Worm (Caenorhabditis elegans) whole organism, L2 larva: Measurements from ENCODE around the gene T19C3.3.

ENCODE experiments used
- C34F6.9 ChIP-seq: fragments of 150-350 bp; optimal IDR thresholded peaks from 2 replicates; lab custom pipeline; 2014; ENCODE audit warnings: missing biosample characterization, missing genetic modification characterization
- F13H6.1 ChIP-seq: sonication (generic microtip); optimal IDR thresholded peaks from 2 replicates; lab custom pipeline; 2016; ENCODE audit warnings: missing genetic modification characterization, missing compliant biosample characterization
- Y55F3AM.14 ChIP-seq: fragments of 200-800 bp; sonication (Bioruptor generic); optimal IDR thresholded peaks from 2 replicates; lab custom pipeline; 2018; ENCODE audit warnings: mild to moderate bottlenecking, missing genetic modification characterization, missing compliant biosample characterization
- ZK546.5 ChIP-seq: sonication (generic microtip); optimal IDR thresholded peaks from 2 replicates; lab custom pipeline; 2017; ENCODE audit warnings: missing biosample characterization, missing genetic modification characterization
- alr-1 ChIP-seq: fragments of 150-350 bp; optimal IDR thresholded peaks from 2 replicates; lab custom pipeline; 2014; ENCODE audit warnings: missing biosample characterization, missing genetic modification characterization
- aly-2 ChIP-seq: fragments of 150-350 bp; optimal IDR thresholded peaks from 2 replicates; lab custom pipeline; 2014; ENCODE audit warnings: missing biosample characterization, missing genetic modification characterization
- blmp-1 ChIP-seq: sonication (generic microtip); optimal IDR thresholded peaks from 2 replicates; lab custom pipeline; 2017; ENCODE audit warnings: missing genetic modification characterization, mild to moderate bottlenecking, missing compliant biosample characterization, antibody characterized with exemption, moderate library complexity; ENCODE audit not compliant: insufficient read depth
- ceh-16 ChIP-seq: fragments of 150-350 bp; optimal IDR thresholded peaks from 2 replicates; lab custom pipeline; 2014; ENCODE audit warnings: missing biosample characterization, missing genetic modification characterization
- ceh-82 ChIP-seq: fragments of 150-350 bp; optimal IDR thresholded peaks from 2 replicates; lab custom pipeline; 2014; ENCODE audit warnings: missing biosample characterization, missing genetic modification characterization
- crh-2 ChIP-seq: sonication (generic microtip); optimal IDR thresholded peaks from 2 replicates; lab custom pipeline; 2017; ENCODE audit warnings: missing biosample characterization, missing genetic modification characterization
- dmd-4 ChIP-seq: sonication (generic microtip); optimal IDR thresholded peaks from 2 replicates; lab custom pipeline; 2017; ENCODE audit warnings: missing biosample characterization, missing genetic modification characterization
- fos-1 ChIP-seq: fragments of 150-350 bp; optimal IDR thresholded peaks from 2 replicates; lab custom pipeline; 2014; ENCODE audit warnings: missing biosample characterization, missing genetic modification characterization
- gmeb-1 ChIP-seq: fragments of 150-350 bp; optimal IDR thresholded peaks from 2 replicates; lab custom pipeline; 2014; ENCODE audit warnings: missing biosample characterization, missing genetic modification characterization
- lin-39 ChIP-seq: fragments of 150-350 bp; optimal IDR thresholded peaks from 2 replicates; lab custom pipeline; 2014; ENCODE audit warnings: missing biosample characterization, missing genetic modification reagents, missing genetic modification characterization
- mab-5 ChIP-seq: fragments of 150-350 bp; optimal IDR thresholded peaks from 2 replicates; lab custom pipeline; 2014; ENCODE audit warnings: missing biosample characterization, missing genetic modification characterization
- mbf-1 ChIP-seq: sonication (generic microtip); optimal IDR thresholded peaks from 2 replicates; lab custom pipeline; 2017; ENCODE audit warnings: missing biosample characterization, missing genetic modification characterization
- nhr-10 ChIP-seq: sonication (generic microtip); optimal IDR thresholded peaks from 2 replicates; lab custom pipeline; 2017; ENCODE audit warnings: missing biosample characterization, missing genetic modification characterization
- nhr-11 ChIP-seq: fragments of 150-350 bp; optimal IDR thresholded peaks from 2 replicates; lab custom pipeline; 2014; ENCODE audit warnings: missing biosample characterization, missing genetic modification characterization
- nhr-129 ChIP-seq: fragments of 150-350 bp; optimal IDR thresholded peaks from 2 replicates; lab custom pipeline; 2014; ENCODE audit warnings: missing biosample characterization, missing genetic modification characterization
- nhr-21 ChIP-seq: fragments of 150-350 bp; optimal IDR thresholded peaks from 2 replicates; lab custom pipeline; 2014; ENCODE audit warnings: missing biosample characterization, missing genetic modification characterization
- nhr-23 ChIP-seq: fragments of 150-350 bp; optimal IDR thresholded peaks from 2 replicates; lab custom pipeline; 2014; ENCODE audit warnings: missing biosample characterization, missing genetic modification reagents, missing genetic modification characterization
- nhr-237 ChIP-seq: fragments of 150-350 bp; optimal IDR thresholded peaks from 2 replicates; lab custom pipeline; 2014; ENCODE audit warnings: missing biosample characterization, missing genetic modification characterization
- nhr-25 ChIP-seq: fragments of 150-350 bp; sonication (generic microtip); optimal IDR thresholded peaks from 3 replicates; lab custom pipeline; 2014; ENCODE audit warnings: missing biosample characterization, missing genetic modification characterization
- nhr-6 ChIP-seq: fragments of 150-350 bp; optimal IDR thresholded peaks from 2 replicates; lab custom pipeline; 2014; ENCODE audit warnings: missing biosample characterization, missing genetic modification characterization
- peb-1 ChIP-seq: fragments of 150-350 bp; optimal IDR thresholded peaks from 2 replicates; lab custom pipeline; 2014; ENCODE audit warnings: missing biosample characterization, missing genetic modification characterization
- sem-4 ChIP-seq: fragments of 150-350 bp; optimal IDR thresholded peaks from 2 replicates; lab custom pipeline; 2014; ENCODE audit warnings: missing biosample characterization, missing genetic modification reagents, missing genetic modification characterization
- skn-1 ChIP-seq: sonication (generic microtip); optimal IDR thresholded peaks from 2 replicates; lab custom pipeline; 2017; ENCODE audit warnings: missing biosample characterization, missing genetic modification characterization
- sma-3 ChIP-seq: sonication (generic microtip); optimal IDR thresholded peaks from 2 replicates; lab custom pipeline; 2016; ENCODE audit warnings: missing genetic modification reagents, missing genetic modification characterization, missing compliant biosample characterization
- sma-9 ChIP-seq, 2 experiments: fragments of 150-350 bp in 1 of 2; sonication (generic microtip) in 1 of 2; optimal IDR thresholded peaks; 2 replicates each; lab custom pipeline; 2014 to 2016; ENCODE audit warnings: missing genetic modification characterization in 2 of 2, mild to moderate bottlenecking in 1 of 2, missing biosample characterization in 1 of 2, missing compliant biosample characterization in 1 of 2, missing genetic modification reagents in 1 of 2, moderate library complexity in 1 of 2
- snpc-4 ChIP-seq: fragments of 150-350 bp; optimal IDR thresholded peaks from 2 replicates; lab custom pipeline; 2014; ENCODE audit warnings: missing biosample characterization, missing genetic modification characterization
- unc-39 ChIP-seq: fragments of 150-350 bp; optimal IDR thresholded peaks from 2 replicates; lab custom pipeline; 2014; ENCODE audit warnings: missing biosample characterization, missing genetic modification characterization
- unc-55 ChIP-seq: fragments of 150-350 bp; sonication (generic microtip); optimal IDR thresholded peaks from 3 replicates; lab custom pipeline; 2014; ENCODE audit warnings: missing biosample characterization, missing genetic modification reagents, missing genetic modification characterization
- unc-62 ChIP-seq: fragments of 150-350 bp; optimal IDR thresholded peaks from 2 replicates; lab custom pipeline; 2014; ENCODE audit warnings: missing biosample characterization, missing genetic modification reagents, missing genetic modification characterization

Gene T19C3.3

DNA sequence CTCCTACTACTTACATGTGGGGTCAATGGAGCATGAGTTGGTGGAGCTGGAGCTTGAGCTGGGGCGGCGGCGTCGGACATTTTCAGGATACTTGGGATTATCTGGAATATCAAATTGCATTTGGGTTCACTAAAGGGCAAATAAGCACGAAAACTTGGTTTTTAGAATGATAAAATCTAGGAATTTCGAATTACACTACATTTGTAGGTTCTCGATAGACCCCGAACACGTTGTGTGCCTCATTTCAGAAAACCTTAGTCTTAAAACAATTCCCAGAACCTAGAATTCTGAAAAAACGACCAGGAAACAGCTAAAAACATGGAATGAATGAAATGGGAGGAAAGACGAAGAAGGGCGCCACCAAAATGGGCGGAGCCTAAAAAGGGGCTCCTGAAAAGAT lies at the start of gene T19C3.3:
T19C3.3 (minus strand) TSS at position 101 of the 400 bp plus-strand sequence.
- TF ChIP-seq F13H6.1 (tag; lab: Kevin White, UChicago) (no peak), peb-1 (tag; lab: Kevin White, UChicago) (no peak), Y55F3AM.14 (GFP tag; lab: Kevin White, UChicago) (no peak), nhr-10 (tag; lab: Kevin White, UChicago) (no peak), sma-3 (GFP tag; lab: Kevin White, UChicago) (no peak), ceh-82 (tag; lab: Kevin White, UChicago) (no peak), snpc-4 (tag; lab: Kevin White, UChicago) (no peak), nhr-11 (no peak)

DNA sequence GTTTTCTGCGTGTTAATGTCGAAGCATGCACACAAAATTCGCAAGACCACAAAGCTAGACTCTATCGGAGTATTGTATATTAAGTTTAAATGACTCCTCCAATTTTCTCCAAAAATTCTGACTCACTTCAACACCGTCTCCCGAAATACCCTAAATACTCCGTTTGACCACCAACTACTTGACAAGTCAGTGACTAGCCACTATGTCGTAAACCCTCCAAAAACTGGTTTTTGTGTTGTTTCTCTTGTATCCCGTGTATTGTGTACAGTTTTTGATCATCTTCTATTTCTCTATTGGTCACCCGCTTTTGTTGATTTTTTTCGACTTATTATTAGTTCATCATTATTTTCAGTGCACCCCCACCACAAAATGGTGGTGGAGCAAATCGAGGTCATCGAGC lies 44.0 kb upstream of the T19C3.3 start, which contains the start of gene C09F5.1:
C09F5.1 (plus strand) TSS at position 353 of the 400 bp plus-strand sequence.
- TF ChIP-seq nhr-129 (tag; lab: Kevin White, UChicago) (peak; percentile 17), nhr-25 (peak; percentile 49), dmd-4 (tag; lab: Kevin White, UChicago) (no peak)

- TF ChIP-seq mab-5 (tag; lab: Kevin White, UChicago) (no peak), sem-4 (tag; lab: Kevin White, UChicago) (peak; percentile 1), unc-55 (GFP tag; lab: Kevin White, UChicago) (no peak), blmp-1 (peak; percentile 24), nhr-25 (peak; percentile 52)
Measured at ce11 chrIII:657241-657640, 42.9 kb upstream of the T19C3.3 start.

DNA sequence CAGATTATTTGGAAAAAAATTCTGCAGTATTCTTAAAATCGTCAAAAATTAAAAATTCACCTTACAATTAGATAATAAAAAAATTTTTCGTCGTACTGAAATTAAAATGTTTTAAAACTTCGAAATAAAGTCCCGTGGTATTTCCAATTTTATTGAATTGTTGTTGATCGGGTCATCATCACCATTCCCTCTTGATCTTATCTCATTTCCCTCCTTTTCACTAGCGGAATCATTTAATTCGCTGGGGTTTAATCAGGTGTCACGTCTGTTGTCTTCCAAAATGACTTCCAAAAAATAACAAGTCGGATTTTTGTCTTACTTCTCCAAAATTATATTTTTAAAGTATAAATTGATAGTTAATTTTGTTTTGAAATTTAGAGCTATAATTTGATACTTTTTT lies 42.3 kb upstream of the T19C3.3 start:
- peak; percentile 33 for TF ChIP-seq nhr-25
- no peak for TF ChIP-seq gmeb-1

- TF ChIP-seq nhr-25 = peak; percentile 26
- TF ChIP-seq fos-1 (tag; lab: Kevin White, UChicago) = no peak
- TF ChIP-seq, all 48 proteins: peak for 1
Measured at ce11 chrIII:654365-654764, 40.0 kb upstream of the T19C3.3 start.

- TF ChIP-seq C34F6.9 (tag; lab: Kevin White, UChicago) (no peak), sma-9 (GFP tag; optimal IDR thresholded peaks at IDR 0.05; lab: Kevin White, UChicago) (peak; percentile 8), sma-9 (tag; optimal IDR thresholded peaks at IDR 0.05; lab: Kevin White, UChicago) (no peak), nhr-25 (no peak), skn-1 (tag; lab: Kevin White, UChicago) (no peak), unc-39 (no peak), crh-2 (peak; percentile 81), lin-39 (tag; lab: Kevin White, UChicago) (no peak), nhr-23 (tag; lab: Kevin White, UChicago) (no peak), fos-1 (tag; lab: Kevin White, UChicago) (peak; percentile 97), unc-62 (GFP tag; lab: Kevin White, UChicago) (no peak), ceh-16 (tag; lab: Kevin White, UChicago) (peak; percentile 8)
- TF ChIP-seq, all 48 proteins: peak for 4
Measured at ce11 chrIII:651587-651986, 37.2 kb upstream of the T19C3.3 start.

ce11 chrIII:650539-650938 lies 36.2 kb upstream of the T19C3.3 start:
- TF ChIP-seq nhr-25 (peak; percentile 33), blmp-1 (peak; percentile 24), fos-1 (tag; lab: Kevin White, UChicago) (no peak), sma-3 (GFP tag; lab: Kevin White, UChicago) (peak; percentile 65), mbf-1 (tag; lab: Kevin White, UChicago) (no peak)

DNA sequence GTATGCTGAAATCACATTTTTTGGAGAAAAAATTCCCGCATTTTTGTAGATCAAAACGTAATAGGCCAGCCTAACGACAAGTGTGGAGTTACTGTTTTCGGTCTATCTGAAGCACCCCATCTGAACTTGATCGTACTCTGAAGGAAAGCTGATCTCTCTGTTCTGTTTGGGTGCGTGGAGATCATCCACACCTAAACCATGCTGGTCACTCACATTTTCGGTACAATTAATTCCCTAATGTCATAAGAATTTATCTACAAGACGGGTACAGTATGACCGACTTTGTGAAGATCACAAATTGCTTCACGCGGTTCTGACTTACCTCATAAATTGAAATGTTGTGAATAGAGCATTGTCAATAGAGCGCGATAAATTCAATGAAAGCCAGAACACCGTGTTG lies 35.6 kb upstream of the T19C3.3 start:
- TF ChIP-seq alr-1 (no peak), nhr-237 (tag; lab: Kevin White, UChicago) (no peak), nhr-6 (tag; lab: Kevin White, UChicago) (no peak), aly-2 (tag; lab: Kevin White, UChicago) (no peak), nhr-21 (tag; lab: Kevin White, UChicago) (no peak), snpc-4 (tag; lab: Kevin White, UChicago) (no peak), ZK546.5 (tag; lab: Kevin White, UChicago) (no peak)
